Fruit fly (Drosophila melanogaster) whole organism, wandering third instar larva: Measurements from ENCODE around the gene RunxB.

ENCODE experiments used
- Abd-B ChIP-seq: fragments of >200 bp; optimal IDR thresholded peaks from 2 replicates; lab custom pipeline; 2017; ENCODE audit warnings: missing biosample characterization, missing genetic modification characterization
- CG32264 ChIP-seq: fragments of 200-800 bp; sonication (Bioruptor generic); optimal IDR thresholded peaks from 2 replicates; lab custom pipeline; 2016; ENCODE audit warnings: missing biosample characterization, missing genetic modification characterization
- CG9705 ChIP-seq: fragments of 200-800 bp; sonication (Bioruptor generic); optimal IDR thresholded peaks from 2 replicates; lab custom pipeline; 2018; ENCODE audit warnings: missing biosample characterization, mild to moderate bottlenecking, missing genetic modification characterization
- CrebA ChIP-seq: fragments of 200-800 bp; sonication (Bioruptor generic); optimal IDR thresholded peaks from 2 replicates; lab custom pipeline; 2016; ENCODE audit warnings: missing biosample characterization, mild to moderate bottlenecking, missing genetic modification characterization, borderline replicate concordance
- Dfd ChIP-seq: fragments of >200 bp; optimal IDR thresholded peaks from 2 replicates; lab custom pipeline; 2017; ENCODE audit warnings: missing biosample characterization, missing genetic modification characterization
- Dif ChIP-seq: fragments of 200-275, 200-300 bp; sonication (Bioruptor generic); optimal IDR thresholded peaks from 2 replicates; lab custom pipeline; 2018; ENCODE audit warnings: missing biosample characterization, missing genetic modification characterization; ENCODE audit not compliant: partially characterized antibody
- GATAd ChIP-seq: sonication (Bioruptor generic); optimal IDR thresholded peaks from 2 replicates; lab custom pipeline; 2016; ENCODE audit warnings: missing biosample characterization, missing genetic modification characterization
- HLH106 ChIP-seq: fragments of 200-800 bp; optimal IDR thresholded peaks from 3 replicates; lab custom pipeline; 2019; ENCODE audit warnings: missing biosample characterization, mild to moderate bottlenecking, missing genetic modification characterization, moderate library complexity
- Hnf4 ChIP-seq: fragments of 200-800 bp; sonication (Bioruptor generic); optimal IDR thresholded peaks from 2 replicates; lab custom pipeline; 2016; ENCODE audit warnings: missing biosample characterization, mild to moderate bottlenecking, missing genetic modification characterization
- Hr78 ChIP-seq: fragments of >200 bp; optimal IDR thresholded peaks from 2 replicates; lab custom pipeline; 2017; ENCODE audit warnings: missing biosample characterization, missing genetic modification characterization
- Hr83 ChIP-seq: fragments of 200-300 bp; sonication (Bioruptor generic); optimal IDR thresholded peaks from 2 replicates; lab custom pipeline; 2016; ENCODE audit warnings: missing biosample characterization, mild to moderate bottlenecking, missing genetic modification characterization, moderate library complexity; ENCODE audit not compliant: poor library complexity, severe bottlenecking
- Jra ChIP-seq: sonication (Bioruptor generic); optimal IDR thresholded peaks from 2 replicates; lab custom pipeline; 2016; ENCODE audit warnings: missing biosample characterization, missing genetic modification characterization
- Mio ChIP-seq: sonication (Bioruptor generic); optimal IDR thresholded peaks from 2 replicates; lab custom pipeline; 2016; ENCODE audit warnings: missing biosample characterization, missing genetic modification characterization
- Myc ChIP-seq: fragments of >200 bp; optimal IDR thresholded peaks from 2 replicates; lab custom pipeline; 2017
- N ChIP-seq: fragments of >200 bp; optimal IDR thresholded peaks from 2 replicates; lab custom pipeline; 2018; ENCODE audit warnings: missing biosample characterization, missing external identifiers, missing genetic modification characterization
- OdsH ChIP-seq: fragments of 200-800 bp; sonication (Bioruptor generic); optimal IDR thresholded peaks from 2 replicates; lab custom pipeline; 2016; ENCODE audit warnings: missing biosample characterization, mild to moderate bottlenecking, missing genetic modification characterization
- Rel ChIP-seq, 2 experiments: fragments of 200-800 bp; sonication (Bioruptor generic) in 1 of 2; optimal IDR thresholded peaks; 2 replicates in 1 of 2; 3 replicates in 1 of 2; lab custom pipeline; 2016 to 2019; ENCODE audit warnings: mild to moderate bottlenecking in 2 of 2, missing biosample characterization in 2 of 2, missing genetic modification characterization in 2 of 2, moderate library complexity in 1 of 2
- Sp1 ChIP-seq: fragments of 200-800 bp; sonication (Bioruptor generic); optimal IDR thresholded peaks from 3 replicates; lab custom pipeline; 2019; ENCODE audit warnings: missing biosample characterization, mild to moderate bottlenecking, missing genetic modification characterization, moderate library complexity
- Vsx2 ChIP-seq: fragments of 200-300, 225-300 bp; sonication (Bioruptor generic); optimal IDR thresholded peaks from 2 replicates; lab custom pipeline; 2018; ENCODE audit warnings: missing biosample characterization, missing genetic modification characterization; ENCODE audit not compliant: partially characterized antibody
- br ChIP-seq: fragments of 200-800 bp; sonication (Bioruptor generic); optimal IDR thresholded peaks from 2 replicates; lab custom pipeline; 2016; ENCODE audit warnings: missing biosample characterization, missing genetic modification characterization
- brk ChIP-seq: fragments of 200-800 bp; sonication (Bioruptor generic); optimal IDR thresholded peaks from 2 replicates; lab custom pipeline; 2016; ENCODE audit warnings: missing biosample characterization, mild to moderate bottlenecking, missing genetic modification characterization
- dl ChIP-seq, 2 experiments: fragments of 175-275, 200-275 bp in 1 of 2; fragments of 200-275 bp in 1 of 2; sonication (Bioruptor generic); optimal IDR thresholded peaks; lab custom pipeline; 2018; ENCODE audit warnings: mild to moderate bottlenecking in 2 of 2, missing biosample characterization in 2 of 2, missing genetic modification characterization in 2 of 2, moderate library complexity in 2 of 2; ENCODE audit not compliant: partially characterized antibody in 2 of 2, insufficient read depth in 1 of 2
- dmrt93B ChIP-seq: fragments of 200-800 bp; sonication (Bioruptor generic); optimal IDR thresholded peaks from 2 replicates; lab custom pipeline; 2018; ENCODE audit warnings: missing biosample characterization, mild to moderate bottlenecking, missing genetic modification characterization
- dsf ChIP-seq: sonication (Bioruptor generic); optimal IDR thresholded peaks from 2 replicates; lab custom pipeline; 2016; ENCODE audit warnings: missing biosample characterization, missing genetic modification characterization, borderline replicate concordance
- ey ChIP-seq: fragments of 200-800 bp; sonication (Bioruptor generic); optimal IDR thresholded peaks from 2 replicates; lab custom pipeline; 2016; ENCODE audit warnings: missing biosample characterization, missing genetic modification characterization
- foxo ChIP-seq, 2 experiments: fragments of 200-800 bp; sonication (Bioruptor generic); optimal IDR thresholded peaks; 2 replicates in 1 of 2; 3 replicates in 1 of 2; lab custom pipeline; 2016 to 2017; ENCODE audit warnings: missing biosample characterization in 2 of 2, missing genetic modification characterization in 2 of 2
- fru ChIP-seq: fragments of 200-800 bp; sonication (Bioruptor generic); optimal IDR thresholded peaks from 3 replicates; lab custom pipeline; 2016; ENCODE audit warnings: missing biosample characterization, mild to moderate bottlenecking, missing genetic modification characterization
- h ChIP-seq: fragments of 200-800 bp; sonication (Bioruptor generic); optimal IDR thresholded peaks from 3 replicates; lab custom pipeline; 2016; ENCODE audit warnings: missing biosample characterization, mild to moderate bottlenecking, missing genetic modification characterization
- jim ChIP-seq: fragments of 175-275, 200-325 bp; sonication (Bioruptor generic); optimal IDR thresholded peaks from 2 replicates; lab custom pipeline; 2016; ENCODE audit warnings: missing biosample characterization, mild to moderate bottlenecking, missing genetic modification characterization
- lola ChIP-seq: fragments of >200 bp; optimal IDR thresholded peaks from 2 replicates; lab custom pipeline; 2017; ENCODE audit warnings: missing biosample characterization, missing genetic modification characterization
- pan ChIP-seq: fragments of >200 bp; optimal IDR thresholded peaks from 2 replicates; lab custom pipeline; 2017
- psq ChIP-seq: fragments of 200-800 bp; sonication (Bioruptor generic); optimal IDR thresholded peaks from 3 replicates; lab custom pipeline; 2017; ENCODE audit warnings: missing biosample characterization, mild to moderate bottlenecking, missing genetic modification characterization, moderate library complexity
- rgr ChIP-seq: fragments of 200-800 bp; sonication (Bioruptor generic); optimal IDR thresholded peaks from 3 replicates; lab custom pipeline; 2016; ENCODE audit warnings: missing biosample characterization, mild to moderate bottlenecking, missing genetic modification characterization
- sage ChIP-seq: fragments of 200-800 bp; sonication (Bioruptor generic); optimal IDR thresholded peaks from 2 replicates; lab custom pipeline; 2016; ENCODE audit warnings: missing biosample characterization, mild to moderate bottlenecking, missing genetic modification characterization
- sv ChIP-seq: fragments of 200-800 bp; sonication (Bioruptor generic); optimal IDR thresholded peaks from 3 replicates; lab custom pipeline; 2016; ENCODE audit warnings: missing biosample characterization, missing genetic modification characterization
- tai ChIP-seq: sonication (Bioruptor generic); optimal IDR thresholded peaks from 2 replicates; lab custom pipeline; 2016; ENCODE audit warnings: missing biosample characterization, missing genetic modification characterization
- usp ChIP-seq: fragments of >200 bp; optimal IDR thresholded peaks from 2 replicates; lab custom pipeline; 2017; ENCODE audit warnings: missing biosample characterization, missing genetic modification characterization
- woc ChIP-seq: sonication (Bioruptor generic); optimal IDR thresholded peaks from 2 replicates; lab custom pipeline; 2016; ENCODE audit warnings: missing biosample characterization, mild to moderate bottlenecking, missing genetic modification characterization

RunxB gene

DNA sequence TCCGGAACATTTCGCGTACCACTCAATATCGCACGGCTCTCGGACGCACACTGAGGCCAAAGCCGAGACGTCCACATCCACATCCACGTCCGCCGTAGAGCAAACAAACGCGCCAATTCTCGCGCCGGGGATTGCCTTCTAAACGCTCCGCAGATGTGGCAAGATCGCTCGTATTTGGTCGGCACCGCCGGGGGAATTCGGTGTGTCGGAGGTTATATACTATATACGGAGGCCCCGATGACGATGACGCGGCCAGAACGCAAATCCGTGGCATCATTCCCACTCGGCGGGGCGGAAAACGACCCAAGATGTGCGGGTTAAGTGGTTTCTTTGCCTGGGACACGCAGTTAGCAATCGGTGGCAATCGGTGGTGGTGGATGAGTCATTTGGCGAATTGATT lies 20.1 kb upstream of the RunxB start:
- no peak for TF ChIP-seq Hr83 (GFP tag; lab: Kevin White, UChicago)
- no peak for TF ChIP-seq usp (GFP tag; lab: Kevin White, UChicago)
- TF ChIP-seq h (GFP tag; lab: Kevin White, UChicago): no peak
- TF ChIP-seq Sp1: no peak
- no peak for TF ChIP-seq CG9705 (GFP tag; lab: Kevin White, UChicago)
- TF ChIP-seq brk: no peak
- TF ChIP-seq dsf (GFP tag; lab: Kevin White, UChicago): no peak
- no peak for TF ChIP-seq Hnf4 (GFP tag; lab: Kevin White, UChicago)
- no peak for TF ChIP-seq Vsx2 (GFP tag; lab: Kevin White, UChicago)
- no peak for TF ChIP-seq Dif (GFP tag; lab: Kevin White, UChicago)
- TF ChIP-seq, all 38 proteins: peak for 0

DNA sequence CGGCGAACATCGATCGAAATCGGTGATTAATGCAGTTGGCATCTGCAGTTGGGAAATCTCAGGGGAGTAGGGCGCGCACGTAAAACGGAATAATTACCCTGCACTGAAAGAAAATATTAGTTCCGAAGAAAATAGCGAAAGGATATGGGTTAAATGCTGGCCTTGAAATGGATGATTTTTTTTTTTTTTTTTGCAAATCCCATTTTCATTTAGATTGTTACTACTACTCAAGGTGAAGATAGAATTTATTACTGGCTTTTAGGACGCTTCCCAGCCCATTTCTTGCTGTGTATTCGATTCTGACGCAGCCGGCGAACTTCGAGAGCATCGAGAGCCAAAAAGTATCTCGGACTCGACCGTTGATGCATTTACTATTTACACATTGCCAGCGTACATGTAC lies 19.2 kb upstream of the RunxB start:
- TF ChIP-seq dsf (GFP tag; lab: Kevin White, UChicago): no peak
- no peak for TF ChIP-seq Vsx2 (GFP tag; lab: Kevin White, UChicago)
- TF ChIP-seq woc (GFP tag; lab: Kevin White, UChicago): no peak
- TF ChIP-seq psq (GFP tag; lab: Kevin White, UChicago): peak; percentile 43
- peak; percentile 42 for TF ChIP-seq Sp1
- no peak for TF ChIP-seq sage (GFP tag; lab: Kevin White, UChicago)
- TF ChIP-seq jim (GFP tag; lab: Kevin White, UChicago): no peak
- peak; percentile 76 for TF ChIP-seq ey
- peak; percentile 60 for TF ChIP-seq h (GFP tag; lab: Kevin White, UChicago)
- no peak for TF ChIP-seq Dif (GFP tag; lab: Kevin White, UChicago)
- TF ChIP-seq CG9705 (GFP tag; lab: Kevin White, UChicago): no peak
- no peak for TF ChIP-seq dl (GFP tag; optimal IDR thresholded peaks at IDR 0.05; lab: Kevin White, UChicago; ENCODE audit: insufficient read depth in 1 of 2, partially characterized antibody in 2 of 2)
- TF ChIP-seq N (GFP tag; lab: Kevin White, UChicago): no peak
- peak; percentile 20 for TF ChIP-seq HLH106
- no peak for TF ChIP-seq brk
- no peak for TF ChIP-seq Hr83 (GFP tag; lab: Kevin White, UChicago)
- no peak for TF ChIP-seq Rel (GFP tag; optimal IDR thresholded peaks at IDR 0.05; lab: Kevin White, UChicago)
- no peak for TF ChIP-seq Rel (tag; optimal IDR thresholded peaks at IDR 0.05; lab: Kevin White, UChicago)
- TF ChIP-seq Myc (lab: Kevin White, UChicago): no peak
- TF ChIP-seq pan: no peak
- TF ChIP-seq Jra (GFP tag; lab: Kevin White, UChicago): no peak
- peak; percentile 18 for TF ChIP-seq dmrt93B (GFP tag; lab: Kevin White, UChicago)
- TF ChIP-seq tai (GFP tag; lab: Kevin White, UChicago): peak; percentile 53
- peak; percentile 68 for TF ChIP-seq br (GFP tag; lab: Kevin White, UChicago)
- TF ChIP-seq CG32264 (GFP tag; lab: Kevin White, UChicago): no peak
- TF ChIP-seq GATAd: no peak
- no peak for TF ChIP-seq Hr78 (GFP tag; lab: Kevin White, UChicago)
- peak in 1 of 2 experiments; percentile 72 for TF ChIP-seq foxo (GFP tag; optimal IDR thresholded peaks at IDR 0.05; lab: Kevin White, UChicago)
- TF ChIP-seq Hnf4 (GFP tag; lab: Kevin White, UChicago): peak; percentile 56
- TF ChIP-seq Abd-B (GFP tag; lab: Kevin White, UChicago): no peak
- TF ChIP-seq CrebA (GFP tag; lab: Kevin White, UChicago): no peak
- TF ChIP-seq usp (GFP tag; lab: Kevin White, UChicago): no peak
- peak; percentile 76 for TF ChIP-seq rgr (GFP tag; lab: Kevin White, UChicago)
- no peak for TF ChIP-seq sv (GFP tag; lab: Kevin White, UChicago)
- TF ChIP-seq lola (GFP tag; lab: Kevin White, UChicago): no peak
- no peak for TF ChIP-seq Mio (GFP tag; lab: Kevin White, UChicago)
- no peak for TF ChIP-seq Dfd
- peak; percentile 73 for TF ChIP-seq fru
- TF ChIP-seq OdsH (GFP tag; lab: Kevin White, UChicago): peak; percentile 68
